Worm (Caenorhabditis elegans): ENCODE results near the gene C09B9.85.

- no peak for TF ChIP-seq lin-13 (GFP tag; optimal IDR thresholded peaks at IDR 0.05)
- no peak for TF ChIP-seq jun-1 (tag; optimal IDR thresholded peaks at IDR 0.05)
- no peak for TF ChIP-seq aly-2 (tag; optimal IDR thresholded peaks at IDR 0.05)
- TF ChIP-seq F10B5.3 (tag; optimal IDR thresholded peaks at IDR 0.05) = no peak
- TF ChIP-seq skn-1 (tag; optimal IDR thresholded peaks at IDR 0.05) = no peak
Measured at ce11 chrIV:5002448-5002847, 23.1 kb downstream of the C09B9.85 start, which contains the start of gene pes-1.
